Worm (Caenorhabditis elegans): ENCODE measurements around the gene srpa-72.
A peak's percentile ranks its signal among the peaks of the same experiment; 100 is the strongest.

- no peak for TF ChIP-seq B0310.2 (tag; optimal IDR thresholded peaks at IDR 0.05)
- TF ChIP-seq flt-1 (GFP tag; IDR thresholded peaks at IDR 0.05) = no peak
- TF ChIP-seq hmbx-1 (tag; optimal IDR thresholded peaks at IDR 0.05) = no peak
- TF ChIP-seq ama-1 (optimal IDR thresholded peaks at IDR 0.05) = no peak
- no peak for TF ChIP-seq scrt-1 (GFP tag; IDR thresholded peaks at IDR 0.05)
- no peak for TF ChIP-seq tbx-11 (GFP tag; IDR thresholded peaks at IDR 0.05)
- no peak for TF ChIP-seq ets-7 (tag; optimal IDR thresholded peaks at IDR 0.05)
- TF ChIP-seq ceh-36 (tag; optimal IDR thresholded peaks at IDR 0.05) = no peak
- no peak for TF ChIP-seq tbx-37 (GFP tag; conservative IDR thresholded peaks at IDR 0.05)
- TF ChIP-seq F13C5.2 (tag; optimal IDR thresholded peaks at IDR 0.05) = peak; percentile 46
- TF ChIP-seq hmg-4 (GFP tag; optimal IDR thresholded peaks at IDR 0.05) = no peak
- no peak for TF ChIP-seq pes-1 (GFP tag; IDR thresholded peaks at IDR 0.05)
- TF ChIP-seq aly-1 (tag; optimal IDR thresholded peaks at IDR 0.05) = no peak
- no peak for TF ChIP-seq hnd-1 (tag; optimal IDR thresholded peaks at IDR 0.05)
These were observed at the start of gene srpa-72, which contains the start of gene F08D12.12 for ce11 chrII:2787031-2787512.

All from whole organism, early embryonic.